Worm (Caenorhabditis elegans) whole organism, young adult: ENCODE data around the gene snx-1.
A peak's percentile ranks its signal among the peaks of the same experiment; 100 is the strongest.

Source experiments
- F10E7.11 ChIP-seq: sonication (generic microtip); optimal IDR thresholded peaks from 2 replicates; lab custom pipeline; 2017; ENCODE audit warnings: mild to moderate bottlenecking, missing genetic modification characterization, moderate library complexity, missing compliant biosample characterization
- T26A5.8 ChIP-seq: sonication (generic microtip); optimal IDR thresholded peaks from 2 replicates; lab custom pipeline; 2016; ENCODE audit warnings: missing genetic modification characterization, missing compliant biosample characterization
- Y53F4B.3 ChIP-seq: fragments of 200-800 bp; sonication (Bioruptor generic); IDR thresholded peaks from 2 replicates; pipeline ENCODE4 v1.3.6; 2022; ENCODE audit warnings: missing genetic modification reagents, missing genetic modification characterization, missing compliant biosample characterization
- Y56A3A.18 ChIP-seq: fragments of 200-800 bp; sonication (Bioruptor generic); IDR thresholded peaks from 2 replicates; pipeline ENCODE4 v1.3.6; 2022; ENCODE audit warnings: missing genetic modification reagents, missing genetic modification characterization, missing compliant biosample characterization
- athp-1 ChIP-seq: sonication (generic microtip); optimal IDR thresholded peaks from 2 replicates; lab custom pipeline; 2017; ENCODE audit warnings: mild to moderate bottlenecking, missing genetic modification characterization, missing compliant biosample characterization
- cebp-1 ChIP-seq, 2 experiments: fragments of 200-800 bp in 1 of 2; sonication (Bioruptor generic) in 1 of 2; sonication (generic microtip) in 1 of 2; IDR thresholded peaks in 1 of 2; optimal IDR thresholded peaks in 1 of 2; 2 replicates each; pipeline versions ENCODE4 v1.3.6 to Lab custom; 2017 to 2022; ENCODE audit warnings: missing compliant biosample characterization in 2 of 2, missing genetic modification characterization in 2 of 2, mild to moderate bottlenecking in 1 of 2, missing genetic modification reagents in 1 of 2, moderate library complexity in 1 of 2
- die-1 ChIP-seq: sonication (generic microtip); optimal IDR thresholded peaks from 2 replicates; lab custom pipeline; 2016; ENCODE audit warnings: missing genotype, mild to moderate bottlenecking, missing genetic modification characterization, missing compliant biosample characterization
- efl-1 ChIP-seq: fragments of 150-350 bp; optimal IDR thresholded peaks from 2 replicates; lab custom pipeline; 2014; ENCODE audit warnings: missing biosample characterization, missing genetic modification reagents, missing genetic modification characterization
- egl-44 ChIP-seq: fragments of 200-800 bp; sonication (Bioruptor generic); IDR thresholded peaks from 2 replicates; pipeline ENCODE4 v1.3.6; 2022; ENCODE audit warnings: missing genetic modification reagents, missing genetic modification characterization, missing compliant biosample characterization
- ets-4 ChIP-seq: fragments of 200-800 bp; sonication (Bioruptor generic); optimal IDR thresholded peaks from 2 replicates; lab custom pipeline; 2018; ENCODE audit warnings: mild to moderate bottlenecking, missing genetic modification characterization, missing compliant biosample characterization
- hmg-1.2 ChIP-seq: fragments of 200-800 bp; sonication (Bioruptor generic); IDR thresholded peaks from 2 replicates; pipeline ENCODE4 v1.3.6; 2022; ENCODE audit warnings: missing genetic modification reagents, missing genetic modification characterization, missing compliant biosample characterization
- let-526 ChIP-seq: fragments of 200-800 bp; sonication (Bioruptor generic); IDR thresholded peaks from 2 replicates; pipeline ENCODE4 v1.3.6; 2022; ENCODE audit warnings: missing genetic modification reagents, missing genetic modification characterization, missing compliant biosample characterization
- lin-35 ChIP-seq, 3 experiments: fragments of 150-350 bp in 2 of 3; sonication (generic microtip) in 1 of 3; optimal IDR thresholded peaks; 2 replicates each; lab custom pipeline; 2014 to 2018; ENCODE audit warnings: missing biosample characterization in 3 of 3, missing genetic modification characterization in 3 of 3, missing genetic modification reagents in 3 of 3
- lin-40 ChIP-seq: sonication (generic microtip); optimal IDR thresholded peaks from 2 replicates; lab custom pipeline; 2016; ENCODE audit warnings: missing genetic modification characterization, mild to moderate bottlenecking, missing compliant biosample characterization, missing genotype, missing genetic modification reagents
- lin-54 ChIP-seq: fragments of 200-800 bp; sonication (Bioruptor generic); optimal IDR thresholded peaks from 2 replicates; lab custom pipeline; 2018; ENCODE audit warnings: mild to moderate bottlenecking, missing genetic modification characterization, missing compliant biosample characterization
- mcd-1 ChIP-seq: fragments of 200-800 bp; sonication (Bioruptor generic); IDR thresholded peaks from 2 replicates; pipeline ENCODE4 v1.3.6; 2022; ENCODE audit warnings: missing genetic modification reagents, missing genetic modification characterization, missing compliant biosample characterization
- mxl-1 ChIP-seq: sonication (generic microtip); optimal IDR thresholded peaks from 2 replicates; lab custom pipeline; 2016; ENCODE audit warnings: missing genetic modification characterization, missing compliant biosample characterization
- nhr-90 ChIP-seq: sonication (generic microtip); optimal IDR thresholded peaks from 2 replicates; lab custom pipeline; 2016; ENCODE audit warnings: missing genotype, mild to moderate bottlenecking, missing genetic modification characterization, missing compliant biosample characterization
- rec-8 ChIP-seq, 2 experiments: sonication (generic microtip); optimal IDR thresholded peaks; 2 replicates each; lab custom pipeline; 2016; ENCODE audit warnings: mild to moderate bottlenecking in 2 of 2, missing genetic modification characterization in 2 of 2, missing genetic modification reagents in 2 of 2, missing genotype in 2 of 2, missing biosample characterization in 1 of 2, missing compliant biosample characterization in 1 of 2, moderate library complexity in 1 of 2
- rpc-1 ChIP-seq, 2 experiments: fragments of 150-350 bp in 1 of 2; sonication (generic microtip) in 1 of 2; optimal IDR thresholded peaks; 2 replicates each; lab custom pipeline; 2014 to 2018; ENCODE audit warnings: missing biosample characterization in 1 of 2, missing genetic modification characterization in 1 of 2, missing genetic modification reagents in 1 of 2, missing genotype in 1 of 2
- snpc-4 ChIP-seq, 5 experiments: fragments of 150-350 bp in 1 of 5; sonication (generic microtip) in 4 of 5; optimal IDR thresholded peaks; 2 replicates each; lab custom pipeline; 2014 to 2018; ENCODE audit warnings: missing genetic modification characterization in 5 of 5, missing biosample characterization in 3 of 5, antibody characterized with exemption in 2 of 5, mild to moderate bottlenecking in 2 of 5, missing compliant biosample characterization in 2 of 5, missing genotype in 2 of 5, moderate library complexity in 2 of 5, missing genetic modification reagents in 1 of 5
- somi-1 ChIP-seq: fragments of 200-800 bp; sonication (Bioruptor generic); optimal IDR thresholded peaks from 2 replicates; lab custom pipeline; 2018; ENCODE audit warnings: mild to moderate bottlenecking, missing genetic modification characterization, missing compliant biosample characterization
- tbx-9 ChIP-seq: sonication (generic microtip); optimal IDR thresholded peaks from 2 replicates; lab custom pipeline; 2016; ENCODE audit warnings: borderline replicate concordance, missing genetic modification characterization, inconsistent platforms, missing compliant biosample characterization
- unc-130 ChIP-seq: sonication (generic microtip); optimal IDR thresholded peaks from 2 replicates; lab custom pipeline; 2016; ENCODE audit warnings: missing genetic modification reagents, missing genetic modification characterization, missing compliant biosample characterization
- unc-62 ChIP-seq: fragments of 150-350 bp; optimal IDR thresholded peaks from 2 replicates; lab custom pipeline; 2014; ENCODE audit warnings: missing biosample characterization, missing genetic modification reagents, missing genetic modification characterization
- xnd-1 ChIP-seq: sonication (generic microtip); optimal IDR thresholded peaks from 2 replicates; lab custom pipeline; 2016; ENCODE audit warnings: missing genotype, missing genetic modification reagents, missing genetic modification characterization, missing compliant biosample characterization
- ztf-25 ChIP-seq: fragments of 200-800 bp; sonication (Bioruptor generic); IDR thresholded peaks from 2 replicates; pipeline ENCODE4 v1.3.6; 2022; ENCODE audit warnings: missing genetic modification reagents, missing genetic modification characterization, missing compliant biosample characterization
- ztf-3 ChIP-seq: fragments of 200-800 bp; sonication (Bioruptor generic); optimal IDR thresholded peaks from 2 replicates; lab custom pipeline; 2018; ENCODE audit warnings: mild to moderate bottlenecking, missing genetic modification characterization, missing compliant biosample characterization

snx-1 gene

ce11 chrX:1119305-1119704 lies 9.5 kb upstream of the snx-1 start, which contains the start of gene C05D9.7:
TSS of gene C05D9.7 (minus strand) at chrX:1119405.
- TF ChIP-seq xnd-1 (no peak), Y53F4B.3 (no peak), ztf-3 (no peak), ets-4 (GFP tag; lab: Kevin White, UChicago) (no peak), hmg-1.2 (no peak), Y56A3A.18 (no peak), unc-130 (GFP tag; lab: Kevin White, UChicago) (no peak)

- TF ChIP-seq egl-44 (GFP tag; lab: Robert Waterston, UW) (no peak), cebp-1 (GFP tag; IDR thresholded peaks at IDR 0.05; lab: Robert Waterston, UW) (no peak), cebp-1 (tag; optimal IDR thresholded peaks at IDR 0.05; lab: Kevin White, UChicago) (peak; percentile 18)
These were observed 8.5 kb upstream of the snx-1 start for ce11 chrX:1120326-1120725.

ce11 chrX:1121575-1121974 lies 7.2 kb upstream of the snx-1 start:
- TF ChIP-seq cebp-1 (GFP tag; IDR thresholded peaks at IDR 0.05; lab: Robert Waterston, UW), result no peak
- TF ChIP-seq cebp-1 (tag; optimal IDR thresholded peaks at IDR 0.05; lab: Kevin White, UChicago), result peak; percentile 66
- no peak for TF ChIP-seq T26A5.8

- no peak for TF ChIP-seq rpc-1 (optimal IDR thresholded peaks at IDR 0.05; lab: Kevin White, UChicago)
- no peak for TF ChIP-seq rpc-1 (tag; optimal IDR thresholded peaks at IDR 0.05; lab: Kevin White, UChicago)
- TF ChIP-seq F10E7.11 (tag; lab: Kevin White, UChicago), result no peak
- no peak for TF ChIP-seq nhr-90
- no peak for TF ChIP-seq die-1 (tag; lab: Kevin White, UChicago)
- TF ChIP-seq snpc-4 (GFP tag; optimal IDR thresholded peaks at IDR 0.05; lab: Kevin White, UChicago), result no peak
- no peak for TF ChIP-seq snpc-4 (tag; optimal IDR thresholded peaks at IDR 0.05; lab: Kevin White, UChicago)
- no peak for TF ChIP-seq efl-1 (GFP tag; lab: Kevin White, UChicago)
- TF ChIP-seq let-526 (GFP tag; lab: Robert Waterston, UW), result no peak
- TF ChIP-seq tbx-9 (tag; lab: Kevin White, UChicago), result no peak
- no peak for TF ChIP-seq mcd-1 (GFP tag; lab: Robert Waterston, UW)
- TF ChIP-seq ztf-25 (GFP tag; lab: Robert Waterston, UW), result no peak
- no peak for TF ChIP-seq rec-8 (tag; optimal IDR thresholded peaks at IDR 0.05; lab: Kevin White, UChicago)
- TF ChIP-seq lin-54 (GFP tag; lab: Kevin White, UChicago), result no peak
- no peak for TF ChIP-seq unc-62 (GFP tag; lab: Kevin White, UChicago)
These were observed 6.6 kb upstream of the snx-1 start for ce11 chrX:1122198-1122597.

ce11 chrX:1123471-1123870 lies 5.3 kb upstream of the snx-1 start:
- TF ChIP-seq athp-1 (no peak), lin-35 (GFP tag; optimal IDR thresholded peaks at IDR 0.05; lab: Kevin White, UChicago) (no peak)

ce11 chrX:1124146-1124545 lies 4.6 kb upstream of the snx-1 start, which contains the start of gene C05D9.9:
TSS of gene C05D9.9 (minus strand) at chrX:1124246.
- TF ChIP-seq lin-40 (peak; percentile 39), mxl-1 (tag; lab: Kevin White, UChicago) (no peak), somi-1 (GFP tag; lab: Kevin White, UChicago) (peak; percentile 24)
